Worm (Caenorhabditis elegans): Measurements from ENCODE around the gene F44E5.1.

The F44E5.1 gene

ce11 chrII:11756684-11757107 is 17.7 kb downstream of the F44E5.1 start (continued):
- TF ChIP-seq ceh-32 (tag; optimal IDR thresholded peaks at IDR 0.05; ENCODE audit: poor library complexity) = peak; percentile 51
- TF ChIP-seq unc-39 (tag; optimal IDR thresholded peaks at IDR 0.05) = no peak
- TF ChIP-seq ceh-44 (GFP tag; IDR thresholded peaks at IDR 0.05) = peak; percentile 65
- no peak for TF ChIP-seq F10B5.3 (tag; optimal IDR thresholded peaks at IDR 0.05)
- 0 out of 2 replicates have a peak, but pooled peaks have one; percentile 40 for TF ChIP-seq D1046.2 (GFP tag; IDR thresholded peaks at IDR 0.05)
- no peak for TF ChIP-seq ceh-82 (tag; optimal IDR thresholded peaks at IDR 0.05)
- TF ChIP-seq hlh-11 (tag; optimal IDR thresholded peaks at IDR 0.05) = peak; percentile 55
- TF ChIP-seq T20F7.1 (GFP tag; optimal IDR thresholded peaks at IDR 0.05) = peak; percentile 57
- peak; percentile 99 for TF ChIP-seq zfp-3 (GFP tag; conservative IDR thresholded peaks at IDR 0.05)
- no peak for TF ChIP-seq lin-39 (tag; optimal IDR thresholded peaks at IDR 0.05)

DNA sequence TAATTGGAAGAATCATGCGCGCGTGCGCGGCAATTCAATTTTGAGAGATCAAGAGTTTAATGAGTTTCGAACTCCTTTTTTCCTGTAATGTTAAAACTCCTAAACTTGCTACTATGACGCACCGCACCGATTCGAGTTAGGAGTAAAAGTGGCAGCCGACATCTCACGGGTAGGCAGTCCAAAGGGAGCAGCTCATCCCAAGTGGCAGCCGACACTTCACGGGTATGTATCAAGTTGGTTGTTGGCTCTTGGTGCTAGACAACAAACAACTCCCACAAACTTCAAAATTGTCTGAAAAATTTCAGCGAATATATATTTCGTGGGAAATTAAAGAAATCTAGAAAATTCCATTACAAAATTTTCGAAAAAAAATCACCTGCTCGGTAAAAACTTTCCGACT is 21.2 kb downstream of the F44E5.1 start:
- TF ChIP-seq egl-43 (GFP tag; IDR thresholded peaks at IDR 0.05) (0 out of 2 replicates have a peak, but pooled peaks have one; percentile 17), saeg-2 (GFP tag; IDR thresholded peaks at IDR 0.05) (no peak), aha-1 (tag) (peak; percentile 88)

DNA sequence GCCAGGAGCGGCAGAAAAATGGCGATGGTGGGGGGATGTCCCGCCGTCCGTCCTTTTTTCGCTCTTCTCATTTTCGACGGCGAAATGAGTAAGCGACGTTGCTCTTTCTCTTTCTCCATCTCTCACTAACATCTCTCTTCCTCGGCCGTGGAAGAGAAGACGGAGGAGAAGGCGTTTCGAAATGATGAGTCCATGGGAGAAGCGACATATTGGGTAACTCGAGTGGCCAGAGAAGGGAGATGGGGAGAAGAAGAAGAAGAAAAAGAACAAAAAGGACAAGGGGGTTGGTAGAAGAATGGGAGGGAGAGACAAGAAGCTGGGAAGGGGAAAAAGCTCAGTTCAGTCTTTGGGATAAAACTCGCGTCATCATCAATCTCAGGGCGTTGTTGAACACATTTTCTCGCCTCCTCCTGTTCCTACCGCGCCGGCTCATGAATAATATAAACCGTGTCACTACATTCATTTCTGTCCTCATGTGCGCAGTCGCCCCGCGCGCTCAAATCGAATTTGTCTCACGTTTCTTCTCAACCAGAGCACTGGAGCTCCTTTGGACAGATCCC is 22.7 kb downstream of the F44E5.1 start:
- TF ChIP-seq T20F7.1 (GFP tag; optimal IDR thresholded peaks at IDR 0.05) (no peak), nhr-237 (tag; optimal IDR thresholded peaks at IDR 0.05) (no peak), mdt-29 (GFP tag; IDR thresholded peaks at IDR 0.05) (no peak), fkh-10 (GFP tag; optimal IDR thresholded peaks at IDR 0.05) (peak; percentile 46), nhr-10 (tag; optimal IDR thresholded peaks at IDR 0.05) (no peak), R02D3.7 (tag; optimal IDR thresholded peaks at IDR 0.05) (no peak), lin-1 (GFP tag; IDR thresholded peaks at IDR 0.05) (no peak), madf-5 (GFP tag; IDR thresholded peaks at IDR 0.05) (no peak), snpc-4 (tag; optimal IDR thresholded peaks at IDR 0.05) (no peak), hlh-30 (tag; optimal IDR thresholded peaks at IDR 0.05; ENCODE audit: insufficient read depth) (no peak), ceh-82 (tag; optimal IDR thresholded peaks at IDR 0.05) (no peak), T26A8.4 (GFP tag; IDR thresholded peaks at IDR 0.05) (no peak), mxl-3 (GFP tag; optimal IDR thresholded peaks at IDR 0.05) (no peak), dmd-6 (GFP tag; IDR thresholded peaks at IDR 0.05) (no peak), D1046.2 (GFP tag; IDR thresholded peaks at IDR 0.05) (no peak), hlh-11 (tag; optimal IDR thresholded peaks at IDR 0.05) (peak; percentile 8), lin-39 (tag; optimal IDR thresholded peaks at IDR 0.05) (no peak), mdl-1 (tag; optimal IDR thresholded peaks at IDR 0.05) (no peak), skn-1 (tag; optimal IDR thresholded peaks at IDR 0.05) (no peak), pqm-1 (tag; optimal IDR thresholded peaks at IDR 0.05) (no peak), unc-130 (GFP tag; optimal IDR thresholded peaks at IDR 0.05) (no peak), ztf-11 (tag; optimal IDR thresholded peaks at IDR 0.05) (no peak), spr-1 (tag; optimal IDR thresholded peaks at IDR 0.05) (no peak), rbr-2 (tag; optimal IDR thresholded peaks at IDR 0.05) (peak; percentile 13), zfp-2 (tag; optimal IDR thresholded peaks at IDR 0.05) (no peak), daf-12 (tag; optimal IDR thresholded peaks at IDR 0.05) (no peak), set-16 (GFP tag; IDR thresholded peaks at IDR 0.05) (peak; percentile 59), ctbp-1 (GFP tag; IDR thresholded peaks at IDR 0.05) (0 out of 2 replicates have a peak, but pooled peaks have one; percentile 12), egl-43 (GFP tag; IDR thresholded peaks at IDR 0.05) (no peak), sdz-12 (GFP tag; optimal IDR thresholded peaks at IDR 0.05) (no peak), F44E2.7 (GFP tag; IDR thresholded peaks at IDR 0.05) (no peak), dmd-8 (GFP tag; IDR thresholded peaks at IDR 0.05) (no peak), mes-2 (tag; optimal IDR thresholded peaks at IDR 0.05; ENCODE audit: poor library complexity, severe bottlenecking) (peak; percentile 38), lsy-2 (tag; optimal IDR thresholded peaks at IDR 0.05) (peak; percentile 53 to 61), nhr-76 (tag; optimal IDR thresholded peaks at IDR 0.05) (no peak), mep-1 (tag; optimal IDR thresholded peaks at IDR 0.05) (peak; percentile 64), aha-1 (tag) (no peak), vab-7 (GFP tag; IDR thresholded peaks at IDR 0.05) (no peak), F26F4.8 (GFP tag; conservative IDR thresholded peaks at IDR 0.05) (no peak), lim-7 (GFP tag; IDR thresholded peaks at IDR 0.05) (no peak), zip-2 (tag; optimal IDR thresholded peaks at IDR 0.05) (no peak), F37D6.2 (tag; optimal IDR thresholded peaks at IDR 0.05) (no peak)
